Worm (Caenorhabditis elegans): ENCODE data around the gene dlc-2.
A peak's percentile ranks its signal among the peaks of the same experiment; 100 is the strongest.

The dlc-2 gene

ce11 chrIV:12096479-12096878 lies 14.9 kb downstream of the dlc-2 start, which contains the start of gene mon-2:
Gene mon-2, plus strand, starts transcription at chrIV:12096779.
- TF ChIP-seq atf-7 (tag; optimal IDR thresholded peaks at IDR 0.05) (no peak), lag-1 (GFP tag; IDR thresholded peaks at IDR 0.05) (no peak), bed-2 (GFP tag; IDR thresholded peaks at IDR 0.05) (no peak), attf-3 (GFP tag; conservative IDR thresholded peaks at IDR 0.05) (no peak), let-526 (GFP tag; IDR thresholded peaks at IDR 0.05) (no peak), ztf-25 (GFP tag; IDR thresholded peaks at IDR 0.05) (no peak), repo-1 (tag; optimal IDR thresholded peaks at IDR 0.05) (no peak), somi-1 (GFP tag; optimal IDR thresholded peaks at IDR 0.05) (no peak), F37B4.10 (GFP tag; IDR thresholded peaks at IDR 0.05) (no peak), aptf-3 (GFP tag; IDR thresholded peaks at IDR 0.05) (no peak), attf-6 (GFP tag; IDR thresholded peaks at IDR 0.05) (no peak), F23B12.7 (tag; optimal IDR thresholded peaks at IDR 0.05; ENCODE audit: insufficient read depth) (no peak), lsl-1 (GFP tag; optimal IDR thresholded peaks at IDR 0.05) (no peak), ceh-79 (tag; optimal IDR thresholded peaks at IDR 0.05) (no peak), xnd-1 (tag; optimal IDR thresholded peaks at IDR 0.05) (no peak), rec-8 (tag; optimal IDR thresholded peaks at IDR 0.05) (no peak), pbrm-1 (GFP tag; IDR thresholded peaks at IDR 0.05) (no peak), nhr-179 (tag; optimal IDR thresholded peaks at IDR 0.05) (no peak)

ce11 chrIV:12093819-12094218 lies 17.6 kb downstream of the dlc-2 start, which contains the start of gene F11A10.5:
Gene F11A10.5, plus strand, starts transcription at chrIV:12094119.
- no peak for TF ChIP-seq ccch-3 (GFP tag; optimal IDR thresholded peaks at IDR 0.05)
- no peak for TF ChIP-seq F33H1.4 (GFP tag; IDR thresholded peaks at IDR 0.05)
- TF ChIP-seq die-1 (tag; optimal IDR thresholded peaks at IDR 0.05) = no peak
- no peak for TF ChIP-seq F52B5.7 (tag; optimal IDR thresholded peaks at IDR 0.05)
- TF ChIP-seq F57C9.4 (tag; optimal IDR thresholded peaks at IDR 0.05) = no peak
- no peak for TF ChIP-seq egl-44 (GFP tag; IDR thresholded peaks at IDR 0.05)
- TF ChIP-seq rcor-1 (GFP tag; IDR thresholded peaks at IDR 0.05) = no peak
- no peak for TF ChIP-seq C06A6.2 (GFP tag; conservative IDR thresholded peaks at IDR 0.05)
- no peak for TF ChIP-seq lin-40 (tag; optimal IDR thresholded peaks at IDR 0.05)
- TF ChIP-seq atf-7 (tag; optimal IDR thresholded peaks at IDR 0.05) = no peak
- TF ChIP-seq F49E8.2 (tag; optimal IDR thresholded peaks at IDR 0.05; ENCODE audit: insufficient read depth) = no peak
- no peak for TF ChIP-seq let-607 (tag; optimal IDR thresholded peaks at IDR 0.05)
- no peak for TF ChIP-seq Y79H2A.3 (GFP tag; conservative IDR thresholded peaks at IDR 0.05)
- no peak for TF ChIP-seq ceh-91 (GFP tag; IDR thresholded peaks at IDR 0.05)
- no peak for TF ChIP-seq ztf-22 (GFP tag; optimal IDR thresholded peaks at IDR 0.05)
- TF ChIP-seq F39B2.1 (GFP tag; IDR thresholded peaks at IDR 0.05) = no peak

DNA sequence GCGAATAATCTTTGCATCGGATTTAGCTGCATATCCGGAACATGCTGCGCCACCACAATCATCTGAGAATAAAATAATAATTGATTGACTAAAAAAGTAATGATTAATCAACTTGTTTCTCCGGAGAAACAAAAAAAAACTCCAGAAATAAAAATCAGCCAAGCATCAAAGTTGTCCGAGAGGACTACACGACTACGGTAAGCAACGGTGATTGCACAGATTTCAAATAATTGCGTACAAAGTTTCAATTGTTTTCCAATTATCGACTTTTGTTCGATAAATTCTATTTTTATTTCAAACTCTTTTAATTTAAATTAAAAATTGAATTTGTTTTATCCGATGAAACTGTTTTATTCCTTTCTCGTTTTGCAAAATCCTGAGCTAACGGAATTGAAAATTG lies 18.0 kb downstream of the dlc-2 start, which contains the start of gene cpsf-4:
TSS of gene cpsf-4 (minus strand) at position 62 of the 400 bp plus-strand sequence.
- TF ChIP-seq lin-35 (GFP tag; optimal IDR thresholded peaks at IDR 0.05) (no peak), madf-3 (GFP tag; IDR thresholded peaks at IDR 0.05) (no peak), lsl-1 (GFP tag; optimal IDR thresholded peaks at IDR 0.05) (peak; percentile 70), snpc-1.3 (tag; optimal IDR thresholded peaks at IDR 0.05; ENCODE audit: insufficient read depth) (no peak)

All from whole organism, young adult.